Fruit fly (Drosophila melanogaster) whole organism, embryonic: ENCODE data around the gene fw.
A peak's percentile ranks its signal among the peaks of the same experiment; 100 is the strongest.

ENCODE experiments used
- Abd-B ChIP-seq: fragments of 200-800 bp; sonication (Bioruptor generic); optimal IDR thresholded peaks from 2 replicates; lab custom pipeline; 2018; ENCODE audit warnings: missing biosample characterization, mild to moderate bottlenecking, missing genetic modification characterization, moderate library complexity
- BEAF-32 ChIP-seq: fragments of 200-800 bp; sonication (Bioruptor generic); optimal IDR thresholded peaks from 3 replicates; lab custom pipeline; 2017; ENCODE audit warnings: missing biosample characterization, missing genetic modification characterization, mild to moderate bottlenecking, moderate library complexity, missing genetic modification reagents
- CG11085 ChIP-seq: fragments of 200-800 bp; sonication (Bioruptor generic); IDR thresholded peaks from 2 replicates; pipeline ENCODE4 v1.3.6; 2022; ENCODE audit warnings: missing biosample characterization, missing genetic modification characterization
- CG12155 ChIP-seq: fragments of 200-800 bp; sonication (Bioruptor generic); optimal IDR thresholded peaks from 3 replicates; lab custom pipeline; 2016; ENCODE audit warnings: missing biosample characterization, missing genetic modification characterization
- CG1233 ChIP-seq: fragments of 200-800 bp; sonication (Bioruptor generic); optimal IDR thresholded peaks from 4 replicates; lab custom pipeline; 2018; ENCODE audit warnings: missing biosample characterization, mild to moderate bottlenecking, missing genetic modification characterization
- CG13123 ChIP-seq: fragments of 200-800 bp; sonication (Bioruptor generic); optimal IDR thresholded peaks from 2 replicates; lab custom pipeline; 2016; ENCODE audit warnings: missing biosample characterization, missing genetic modification characterization
- CG13296 ChIP-seq: fragments of 200-800 bp; sonication (Bioruptor generic); optimal IDR thresholded peaks from 3 replicates; lab custom pipeline; 2018; ENCODE audit warnings: missing biosample characterization, mild to moderate bottlenecking, missing genetic modification characterization
- CG14710 ChIP-seq: fragments of 200-800 bp; sonication (Bioruptor generic); optimal IDR thresholded peaks from 3 replicates; lab custom pipeline; 2019; ENCODE audit warnings: missing biosample characterization, mild to moderate bottlenecking, missing genetic modification characterization, moderate library complexity
- CG14860 ChIP-seq: fragments of 200-800 bp; sonication (Bioruptor generic); IDR thresholded peaks from 3 replicates; pipeline ENCODE4 v1.3.6; 2022; ENCODE audit warnings: missing biosample characterization, missing genetic modification characterization; ENCODE audit not compliant: partially characterized antibody
- CG15479 ChIP-seq: fragments of 200-800 bp; sonication (Bioruptor generic); optimal IDR thresholded peaks from 3 replicates; lab custom pipeline; 2019; ENCODE audit warnings: missing biosample characterization, mild to moderate bottlenecking, missing genetic modification characterization, moderate library complexity
- CG1603 ChIP-seq: fragments of 200-800 bp; sonication (Bioruptor generic); optimal IDR thresholded peaks from 2 replicates; lab custom pipeline; 2019; ENCODE audit warnings: missing biosample characterization, mild to moderate bottlenecking, missing genetic modification characterization, moderate library complexity
- CG16813 ChIP-seq: fragments of 200-800 bp; sonication (Bioruptor generic); IDR thresholded peaks from 3 replicates; pipeline ENCODE4 v1.3.6; 2022; ENCODE audit warnings: missing biosample characterization, missing genetic modification characterization; ENCODE audit not compliant: partially characterized antibody
- CG17385 ChIP-seq: fragments of 200-800 bp; sonication (Bioruptor generic); optimal IDR thresholded peaks from 3 replicates; lab custom pipeline; 2018; ENCODE audit warnings: missing biosample characterization, mild to moderate bottlenecking, missing genetic modification characterization
- CG18476 ChIP-seq: fragments of 200-800 bp; sonication (Bioruptor generic); optimal IDR thresholded peaks from 2 replicates; lab custom pipeline; 2016; ENCODE audit warnings: missing biosample characterization, mild to moderate bottlenecking, missing genetic modification characterization
- CG2116 ChIP-seq: fragments of 200-800 bp; sonication (Bioruptor generic); optimal IDR thresholded peaks from 3 replicates; lab custom pipeline; 2018; ENCODE audit warnings: missing biosample characterization, mild to moderate bottlenecking, missing genetic modification characterization
- CG30020 ChIP-seq: fragments of 200-800 bp; optimal IDR thresholded peaks from 2 replicates; lab custom pipeline; 2019; ENCODE audit warnings: missing biosample characterization, mild to moderate bottlenecking, missing genetic modification characterization, moderate library complexity
- CG34376 ChIP-seq: fragments of 200-800 bp; sonication (Bioruptor generic); optimal IDR thresholded peaks from 2 replicates; lab custom pipeline; 2018; ENCODE audit warnings: missing biosample characterization, mild to moderate bottlenecking, missing genetic modification characterization
- CG4360 ChIP-seq: fragments of 200-800 bp; sonication (Bioruptor generic); IDR thresholded peaks from 2 replicates; pipeline ENCODE4 v1.3.6; 2022; ENCODE audit warnings: missing biosample characterization, missing genetic modification characterization
- CG4617 ChIP-seq: fragments of 200-800 bp; sonication (Bioruptor generic); optimal IDR thresholded peaks from 3 replicates; lab custom pipeline; 2016; ENCODE audit warnings: missing biosample characterization, missing genetic modification characterization, borderline replicate concordance
- CG4730 ChIP-seq: fragments of 200-800 bp; sonication (Bioruptor generic); IDR thresholded peaks from 2 replicates; pipeline ENCODE4 v1.3.6; 2022; ENCODE audit warnings: missing biosample characterization, missing genetic modification characterization
- CG7963 ChIP-seq: fragments of 200-800 bp; sonication (Bioruptor generic); IDR thresholded peaks from 3 replicates; pipeline ENCODE4 v1.3.6; 2022; ENCODE audit warnings: missing biosample characterization, missing genetic modification characterization; ENCODE audit not compliant: partially characterized antibody
- CG8359 ChIP-seq: fragments of 200-800 bp; sonication (Bioruptor generic); optimal IDR thresholded peaks from 2 replicates; lab custom pipeline; 2017; ENCODE audit warnings: missing biosample characterization, mild to moderate bottlenecking, missing genetic modification characterization, borderline replicate concordance
- CrebB ChIP-seq: fragments of 200-800 bp; sonication (Bioruptor generic); optimal IDR thresholded peaks from 3 replicates; lab custom pipeline; 2018; ENCODE audit warnings: missing biosample characterization, mild to moderate bottlenecking, missing genetic modification characterization
- E2f2 ChIP-seq: fragments of 200-800 bp; sonication (Bioruptor generic); IDR thresholded peaks from 2 replicates; pipeline ENCODE4 v1.3.6; 2022; ENCODE audit warnings: missing biosample characterization, missing genetic modification characterization
- HLH4C ChIP-seq: fragments of 200-800 bp; sonication (Bioruptor generic); IDR thresholded peaks from 3 replicates; pipeline ENCODE4 v1.3.6; 2022; ENCODE audit warnings: missing biosample characterization, missing genetic modification characterization; ENCODE audit not compliant: partially characterized antibody
- HLH54F ChIP-seq: fragments of 200-800 bp; sonication (Bioruptor generic); optimal IDR thresholded peaks from 3 replicates; lab custom pipeline; 2016; ENCODE audit warnings: missing biosample characterization, missing genetic modification characterization
- Hr3 ChIP-seq: fragments of 200-800 bp; sonication (Bioruptor generic); optimal IDR thresholded peaks from 3 replicates; lab custom pipeline; 2016; ENCODE audit warnings: missing biosample characterization, missing genetic modification characterization
- MBD-R2 ChIP-seq: fragments of 200-800 bp; sonication (Bioruptor generic); IDR thresholded peaks from 2 replicates; pipeline ENCODE4 v1.3.6; 2022; ENCODE audit warnings: missing biosample characterization, missing genetic modification characterization
- Med ChIP-seq: fragments of 200-800 bp; sonication (Bioruptor generic); peaks from one replicate; lab custom pipeline; 2016; ENCODE audit warnings: missing biosample characterization, missing genetic modification characterization, mild to moderate bottlenecking, inconsistent platforms, moderate library complexity
- Myb ChIP-seq: fragments of 200-800 bp; sonication (Bioruptor generic); optimal IDR thresholded peaks from 2 replicates; lab custom pipeline; 2016; ENCODE audit warnings: missing biosample characterization, missing genetic modification characterization
- NC2β ChIP-seq: fragments of 200-800 bp; sonication (Bioruptor generic); optimal IDR thresholded peaks from 2 replicates; lab custom pipeline; 2016; ENCODE audit warnings: missing biosample characterization, missing genetic modification characterization
- Poxn ChIP-seq: fragments of 200-800 bp; sonication (Bioruptor generic); IDR thresholded peaks from 2 replicates; pipeline ENCODE4 v1.3.6; 2022; ENCODE audit warnings: missing biosample characterization, missing genetic modification characterization
- Rfx ChIP-seq: fragments of 200-800 bp; sonication (Bioruptor generic); IDR thresholded peaks from 2 replicates; pipeline ENCODE4 v1.3.6; 2022; ENCODE audit warnings: missing biosample characterization, missing genetic modification characterization
- Stat92E ChIP-seq, 3 experiments: fragments of >200 bp in 2 of 3; fragments of 200-800 bp in 1 of 3; sonication (Bioruptor generic) in 1 of 3; optimal IDR thresholded peaks; 2 replicates each; lab custom pipeline; 2017 to 2019; ENCODE audit warnings: missing biosample characterization in 3 of 3, missing genetic modification characterization in 3 of 3, mild to moderate bottlenecking in 1 of 3, moderate library complexity in 1 of 3
- YL-1 ChIP-seq: fragments of 200-800 bp; sonication (Bioruptor generic); optimal IDR thresholded peaks from 3 replicates; lab custom pipeline; 2017; ENCODE audit warnings: missing biosample characterization, mild to moderate bottlenecking, missing genetic modification characterization
- amos ChIP-seq: fragments of 200-800 bp; sonication (Bioruptor generic); IDR thresholded peaks from 2 replicates; pipeline ENCODE4 v1.3.6; 2022; ENCODE audit warnings: missing biosample characterization, missing genetic modification characterization; ENCODE audit not compliant: partially characterized antibody
- chinmo ChIP-seq: fragments of 200-800 bp; sonication (Bioruptor generic); IDR thresholded peaks from 4 replicates; pipeline ENCODE4 v1.3.6; 2022; ENCODE audit warnings: missing biosample characterization, missing genetic modification characterization; ENCODE audit not compliant: partially characterized antibody
- cwo ChIP-seq: fragments of 200-800 bp; sonication (Bioruptor generic); optimal IDR thresholded peaks from 3 replicates; lab custom pipeline; 2017; ENCODE audit warnings: missing biosample characterization, missing genetic modification characterization, mild to moderate bottlenecking, moderate library complexity, missing genetic modification reagents
- gfzf ChIP-seq: fragments of 200-800 bp; sonication (Bioruptor generic); optimal IDR thresholded peaks from 2 replicates; lab custom pipeline; 2016; ENCODE audit warnings: missing biosample characterization, mild to moderate bottlenecking, missing genetic modification characterization, moderate library complexity
- hbn ChIP-seq: fragments of 200-800 bp; sonication (Bioruptor generic); IDR thresholded peaks from 2 replicates; pipeline ENCODE4 v1.3.6; 2022; ENCODE audit warnings: missing biosample characterization, missing genetic modification characterization; ENCODE audit not compliant: partially characterized antibody
- jigr1 ChIP-seq: fragments of 200-800 bp; sonication (Bioruptor generic); IDR thresholded peaks from 3 replicates; pipeline ENCODE4 v1.3.6; 2022; ENCODE audit warnings: missing biosample characterization, missing genetic modification characterization
- lilli ChIP-seq: fragments of 200-800 bp; sonication (Bioruptor generic); optimal IDR thresholded peaks from 3 replicates; lab custom pipeline; 2016; ENCODE audit warnings: missing biosample characterization, missing genetic modification characterization
- pzg ChIP-seq: fragments of 200-800 bp; sonication (Bioruptor generic); optimal IDR thresholded peaks from 3 replicates; lab custom pipeline; 2018; ENCODE audit warnings: missing biosample characterization, mild to moderate bottlenecking, missing genetic modification characterization, moderate library complexity
- sug ChIP-seq: fragments of 200-800 bp; optimal IDR thresholded peaks from 2 replicates; lab custom pipeline; 2019; ENCODE audit warnings: missing biosample characterization, mild to moderate bottlenecking, missing genetic modification characterization, moderate library complexity
- trem ChIP-seq: fragments of 200-800 bp; optimal IDR thresholded peaks from 3 replicates; lab custom pipeline; 2019; ENCODE audit warnings: missing biosample characterization, mild to moderate bottlenecking, missing genetic modification characterization, moderate library complexity

fw gene

dm6 chrX:12012149-12013097 is 8.7 kb upstream of the fw start, which contains the start of the genes CG1492 and regucalcin (continued):
- TF ChIP-seq Myb (peak; percentile 89), CG17385 (GFP tag; lab: Kevin White, UChicago) (no peak), CG18476 (GFP tag; lab: Kevin White, UChicago) (no peak), CG14710 (tag; lab: Kevin White, UChicago) (peak; percentile 47), CG2116 (GFP tag; lab: Kevin White, UChicago) (peak; percentile 88), CG4360 (GFP tag; lab: Robert Waterston, UW) (peak; percentile 83), CG14860 (GFP tag; lab: Robert Waterston, UW) (0 out of 3 replicates have a peak, but pooled peaks have one; percentile 36), chinmo (GFP tag; lab: Robert Waterston, UW) (0 out of 4 replicates have a peak, but pooled peaks have one; percentile 42), HLH54F (no peak), BEAF-32 (GFP tag; lab: Kevin White, UChicago) (peak; percentile 62), YL-1 (GFP tag; lab: Kevin White, UChicago) (peak; percentile 22), cwo (GFP tag; lab: Kevin White, UChicago) (no peak), CG1233 (GFP tag; lab: Kevin White, UChicago) (no peak), Stat92E (GFP tag; optimal IDR thresholded peaks at IDR 0.05; lab: Kevin White, UChicago) (peak in 1 of 3 experiments; percentile 2), CG15479 (GFP tag; lab: Kevin White, UChicago) (peak; percentile 50), CG4617 (peak; percentile 17), NC2β (GFP tag; lab: Kevin White, UChicago) (no peak), CrebB (tag; lab: Kevin White, UChicago) (peak; percentile 5), HLH4C (GFP tag; lab: Robert Waterston, UW) (0 out of 3 replicates have a peak, but pooled peaks have one; percentile 42), lilli (peak; percentile 14), Rfx (GFP tag; lab: Robert Waterston, UW) (peak; percentile 22; the same call in 1 of the 2 replicates), CG8359 (GFP tag; lab: Kevin White, UChicago) (peak; percentile 100), CG7963 (GFP tag; lab: Robert Waterston, UW) (0 out of 3 replicates have a peak, but pooled peaks have one; percentile 15), CG1603 (tag; lab: Kevin White, UChicago) (peak; percentile 61), E2f2 (peak; percentile 96), Abd-B (GFP tag; lab: Kevin White, UChicago) (peak; percentile 12), CG13296 (no peak), CG30020 (tag; lab: Kevin White, UChicago) (peak; percentile 13), MBD-R2 (GFP tag; lab: Robert Waterston, UW) (peak; percentile 50; the same call in 1 of the 2 replicates), trem (peak; percentile 57), CG11085 (GFP tag; lab: Robert Waterston, UW) (no peak), CG13123 (no peak), CG16813 (GFP tag; lab: Robert Waterston, UW) (peak; percentile 54; the same call in 2 of the 3 replicates), hbn (GFP tag; lab: Robert Waterston, UW) (0 out of 2 replicates have a peak, but pooled peaks have one; percentile 22), Med (GFP tag; lab: Kevin White, UChicago) (peak; percentile 61), sug (tag; lab: Kevin White, UChicago) (peak; percentile 56), CG4730 (GFP tag; lab: Robert Waterston, UW) (no peak), Hr3 (GFP tag; lab: Kevin White, UChicago) (no peak), gfzf (GFP tag; lab: Kevin White, UChicago) (peak; percentile 41), CG34376 (GFP tag; lab: Kevin White, UChicago) (peak; percentile 7), jigr1 (no peak), pzg (peak; percentile 85), amos (GFP tag; lab: Robert Waterston, UW) (peak; percentile 45; the same call in 1 of the 2 replicates), Poxn (GFP tag; lab: Robert Waterston, UW) (no peak), CG12155 (GFP tag; lab: Kevin White, UChicago) (no peak)
